Worm (Caenorhabditis elegans) whole organism, mixed stage, embryonic: ENCODE measurements around the gene cls-1.

Source experiments
- M03D4.4 ChIP-seq: sonication (generic microtip); optimal IDR thresholded peaks from 2 replicates; lab custom pipeline; 2017; ENCODE audit warnings: mild to moderate bottlenecking, missing genetic modification characterization, missing compliant biosample characterization
- bed-3 ChIP-seq: fragments of 200-800 bp; sonication (Bioruptor generic); optimal IDR thresholded peaks from 3 replicates; lab custom pipeline; 2018; ENCODE audit warnings: mild to moderate bottlenecking, missing genetic modification characterization, moderate library complexity, missing compliant biosample characterization
- blmp-1 ChIP-seq: fragments of 150-350 bp; optimal IDR thresholded peaks from 2 replicates; lab custom pipeline; 2014; ENCODE audit warnings: missing biosample characterization, missing genetic modification characterization
- ceh-43 ChIP-seq: fragments of 200-800 bp; sonication (Bioruptor generic); optimal IDR thresholded peaks from 2 replicates; lab custom pipeline; 2018; ENCODE audit warnings: mild to moderate bottlenecking, missing genetic modification characterization, moderate library complexity, missing compliant biosample characterization
- ceh-83 ChIP-seq: fragments of 200-800 bp; sonication (Bioruptor generic); optimal IDR thresholded peaks from 2 replicates; lab custom pipeline; 2018; ENCODE audit warnings: mild to moderate bottlenecking, missing genetic modification characterization, missing compliant biosample characterization
- ces-1 ChIP-seq: fragments of 150-350 bp; optimal IDR thresholded peaks from 2 replicates; lab custom pipeline; 2014; ENCODE audit warnings: missing biosample characterization, missing genetic modification reagents, missing genetic modification characterization
- cnd-1 ChIP-seq: fragments of 200-800 bp; sonication (Bioruptor generic); optimal IDR thresholded peaks from 2 replicates; lab custom pipeline; 2018; ENCODE audit warnings: mild to moderate bottlenecking, missing genetic modification characterization, missing compliant biosample characterization
- drap-1 ChIP-seq: fragments of 200-800 bp; sonication (Bioruptor generic); optimal IDR thresholded peaks from 3 replicates; lab custom pipeline; 2018; ENCODE audit warnings: mild to moderate bottlenecking, missing genetic modification characterization, missing compliant biosample characterization
- elt-1 ChIP-seq: sonication (generic microtip); optimal IDR thresholded peaks from 2 replicates; lab custom pipeline; 2017; ENCODE audit warnings: missing genetic modification characterization, mild to moderate bottlenecking, missing compliant biosample characterization, antibody characterized with exemption, moderate library complexity, borderline replicate concordance; ENCODE audit not compliant: insufficient read depth
- ham-2 ChIP-seq: fragments of 200-800 bp; sonication (Bioruptor generic); optimal IDR thresholded peaks from 2 replicates; lab custom pipeline; 2018; ENCODE audit warnings: mild to moderate bottlenecking, missing genetic modification characterization, missing compliant biosample characterization
- hlh-1 ChIP-seq: fragments of 150-350 bp; optimal IDR thresholded peaks from 2 replicates; lab custom pipeline; 2014; ENCODE audit warnings: missing biosample characterization, missing genetic modification reagents, missing genetic modification characterization
- lin-13 ChIP-seq: fragments of 150-350 bp; optimal IDR thresholded peaks from 2 replicates; lab custom pipeline; 2014; ENCODE audit warnings: missing biosample characterization, missing genetic modification characterization
- lin-32 ChIP-seq: fragments of 200-800 bp; sonication (Bioruptor generic); optimal IDR thresholded peaks from 2 replicates; lab custom pipeline; 2018; ENCODE audit warnings: mild to moderate bottlenecking, missing genetic modification characterization, missing compliant biosample characterization
- lsy-2 ChIP-seq: fragments of 150-350 bp; optimal IDR thresholded peaks from 2 replicates; lab custom pipeline; 2014; ENCODE audit warnings: missing biosample characterization, missing genetic modification characterization
- mab-5 ChIP-seq: fragments of 150-350 bp; optimal IDR thresholded peaks from 2 replicates; lab custom pipeline; 2014; ENCODE audit warnings: missing biosample characterization, missing genetic modification characterization
- mep-1 ChIP-seq: fragments of 150-350 bp; optimal IDR thresholded peaks from 2 replicates; lab custom pipeline; 2017; ENCODE audit warnings: missing biosample characterization, missing genetic modification reagents, missing genetic modification characterization, inconsistent platforms
- mls-2 ChIP-seq: sonication (generic microtip); optimal IDR thresholded peaks from 2 replicates; lab custom pipeline; 2016; ENCODE audit warnings: mild to moderate bottlenecking, missing genetic modification characterization, moderate library complexity, missing compliant biosample characterization
- nhr-12 ChIP-seq: fragments of 150-350 bp; optimal IDR thresholded peaks from 2 replicates; lab custom pipeline; 2014; ENCODE audit warnings: missing biosample characterization, missing genetic modification characterization
- nhr-2 ChIP-seq: fragments of 150-350 bp; optimal IDR thresholded peaks from 2 replicates; lab custom pipeline; 2014; ENCODE audit warnings: missing biosample characterization, missing genetic modification characterization
- nhr-237 ChIP-seq: fragments of 150-350 bp; optimal IDR thresholded peaks from 2 replicates; lab custom pipeline; 2014; ENCODE audit warnings: missing biosample characterization, missing genetic modification characterization
- nhr-28 ChIP-seq: fragments of 150-350 bp; optimal IDR thresholded peaks from 2 replicates; lab custom pipeline; 2014; ENCODE audit warnings: missing biosample characterization, missing genetic modification characterization
- snpc-4 ChIP-seq: fragments of 150-350 bp; optimal IDR thresholded peaks from 2 replicates; lab custom pipeline; 2014; ENCODE audit warnings: missing biosample characterization, missing genetic modification characterization
- sptf-1 ChIP-seq: sonication (generic microtip); optimal IDR thresholded peaks from 2 replicates; lab custom pipeline; 2017; ENCODE audit warnings: mild to moderate bottlenecking, missing genetic modification characterization, moderate library complexity, missing compliant biosample characterization
- tbx-8 ChIP-seq: fragments of 200-800 bp; sonication (Bioruptor generic); optimal IDR thresholded peaks from 2 replicates; lab custom pipeline; 2018; ENCODE audit warnings: mild to moderate bottlenecking, missing genetic modification characterization, moderate library complexity, missing compliant biosample characterization
- unc-120 ChIP-seq: sonication (generic microtip); optimal IDR thresholded peaks from 2 replicates; lab custom pipeline; 2017; ENCODE audit warnings: missing genetic modification characterization, missing compliant biosample characterization; ENCODE audit not compliant: poor library complexity, severe bottlenecking
- unc-62 ChIP-seq: fragments of 150-350 bp; optimal IDR thresholded peaks from 2 replicates; lab custom pipeline; 2014; ENCODE audit warnings: missing biosample characterization, missing genetic modification reagents, missing genetic modification characterization
- zip-8 ChIP-seq: fragments of 150-350 bp; optimal IDR thresholded peaks from 2 replicates; lab custom pipeline; 2014; ENCODE audit warnings: missing biosample characterization, missing genetic modification characterization
- ztf-11 ChIP-seq: fragments of 150-350 bp; optimal IDR thresholded peaks from 2 replicates; lab custom pipeline; 2014; ENCODE audit warnings: missing biosample characterization, missing genetic modification characterization

cls-1 gene

ce11 chrIII:7521163-7521562, 13.2 kb downstream of the cls-1 start, which contains the start of gene lig-4:
Gene lig-4, plus strand, starts transcription at chrIII:7521463.
- TF ChIP-seq nhr-2 (tag; lab: Kevin White, UChicago): no peak
- no peak for TF ChIP-seq sptf-1
- no peak for TF ChIP-seq mab-5
- no peak for TF ChIP-seq mls-2 (tag; lab: Kevin White, UChicago)
- no peak for TF ChIP-seq ham-2 (GFP tag; lab: Kevin White, UChicago)
- no peak for TF ChIP-seq nhr-237 (tag; lab: Kevin White, UChicago)
- TF ChIP-seq lin-13 (tag; lab: Kevin White, UChicago): no peak
- no peak for TF ChIP-seq nhr-28 (tag; lab: Kevin White, UChicago)
- no peak for TF ChIP-seq cnd-1 (tag; lab: Kevin White, UChicago)
- TF ChIP-seq zip-8 (tag; lab: Kevin White, UChicago): no peak

- TF ChIP-seq lsy-2 (peak; percentile 15), blmp-1 (tag; lab: Kevin White, UChicago) (no peak), ztf-11 (tag; lab: Kevin White, UChicago) (no peak), bed-3 (GFP tag; lab: Kevin White, UChicago) (no peak), unc-120 (tag; lab: Kevin White, UChicago) (no peak), unc-62 (GFP tag; lab: Kevin White, UChicago) (peak; percentile 64), ces-1 (GFP tag; lab: Kevin White, UChicago) (no peak), mep-1 (tag; lab: Kevin White, UChicago) (no peak), hlh-1 (peak; percentile 1), elt-1 (tag; lab: Kevin White, UChicago) (peak; percentile 27), nhr-28 (tag; lab: Kevin White, UChicago) (no peak)
Measured at ce11 chrIII:7524830-7525344, 16.9 kb downstream of the cls-1 start.

DNA sequence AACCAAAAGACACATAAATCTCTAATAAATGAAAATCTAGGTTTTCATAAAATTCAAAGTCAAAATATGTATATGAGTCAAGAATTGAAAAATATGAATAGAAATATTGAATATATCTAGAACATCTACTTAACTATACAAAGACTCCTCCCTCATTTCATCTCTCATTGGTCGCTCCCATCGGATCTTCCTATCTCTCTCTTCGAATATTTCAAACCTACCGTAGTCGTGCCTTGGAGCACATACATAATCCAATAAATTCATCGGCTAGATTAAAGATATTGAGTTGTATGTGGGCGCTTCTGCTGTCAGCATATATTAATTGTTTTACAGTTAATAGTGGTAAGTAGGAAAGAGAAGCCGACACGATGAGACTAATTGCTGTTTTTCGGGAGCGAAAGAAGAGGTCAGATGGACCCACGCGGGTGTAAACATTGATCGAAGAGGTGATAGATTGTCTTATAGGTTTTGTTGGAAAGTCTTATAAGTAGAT, 19.0 kb downstream of the cls-1 start:
- TF ChIP-seq lin-13 (tag; lab: Kevin White, UChicago): no peak
- no peak for TF ChIP-seq unc-120 (tag; lab: Kevin White, UChicago)
- peak; percentile 81 for TF ChIP-seq unc-62 (GFP tag; lab: Kevin White, UChicago)
- no peak for TF ChIP-seq hlh-1
- no peak for TF ChIP-seq ceh-83 (GFP tag; lab: Kevin White, UChicago)
- TF ChIP-seq elt-1 (tag; lab: Kevin White, UChicago): no peak
- peak; percentile 30 for TF ChIP-seq lsy-2
- TF ChIP-seq bed-3 (GFP tag; lab: Kevin White, UChicago): no peak
- no peak for TF ChIP-seq sptf-1

DNA sequence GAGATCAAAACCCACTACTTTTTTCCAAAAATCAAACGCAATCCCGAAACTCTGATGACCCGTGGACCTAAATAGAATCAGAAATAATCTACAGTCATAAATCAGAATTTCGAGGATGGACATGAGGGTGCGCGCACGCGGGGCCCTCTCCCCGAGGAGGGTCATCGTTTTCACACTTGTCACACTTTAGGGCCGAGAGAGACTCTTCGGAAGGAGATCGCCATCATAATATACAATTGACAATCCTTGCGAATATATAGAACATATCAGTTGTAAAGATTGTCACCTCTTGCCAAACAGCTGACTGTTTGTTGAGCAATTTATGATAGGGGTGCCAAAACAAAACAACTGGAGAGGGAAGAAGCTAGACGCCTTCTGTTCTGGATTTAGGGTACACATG, 22.1 kb downstream of the cls-1 start:
- TF ChIP-seq M03D4.4 (tag; lab: Kevin White, UChicago): no peak
- no peak for TF ChIP-seq ztf-11 (tag; lab: Kevin White, UChicago)
- no peak for TF ChIP-seq ceh-83 (GFP tag; lab: Kevin White, UChicago)
- no peak for TF ChIP-seq nhr-12 (tag; lab: Kevin White, UChicago)
- TF ChIP-seq hlh-1: peak; percentile 70
- no peak for TF ChIP-seq snpc-4 (tag; lab: Kevin White, UChicago)
- TF ChIP-seq unc-62 (GFP tag; lab: Kevin White, UChicago): peak; percentile 79
- TF ChIP-seq lin-32 (GFP tag; lab: Kevin White, UChicago): no peak
- no peak for TF ChIP-seq nhr-28 (tag; lab: Kevin White, UChicago)
- no peak for TF ChIP-seq mab-5

ce11 chrIII:7530830-7531229, 22.9 kb downstream of the cls-1 start:
- TF ChIP-seq drap-1: no peak
- no peak for TF ChIP-seq cnd-1 (tag; lab: Kevin White, UChicago)
- no peak for TF ChIP-seq mls-2 (tag; lab: Kevin White, UChicago)
- no peak for TF ChIP-seq blmp-1 (tag; lab: Kevin White, UChicago)
- TF ChIP-seq zip-8 (tag; lab: Kevin White, UChicago): no peak
- no peak for TF ChIP-seq tbx-8 (GFP tag; lab: Kevin White, UChicago)
- TF ChIP-seq nhr-2 (tag; lab: Kevin White, UChicago): no peak
- TF ChIP-seq lin-13 (tag; lab: Kevin White, UChicago): no peak
- no peak for TF ChIP-seq unc-62 (GFP tag; lab: Kevin White, UChicago)
- TF ChIP-seq ceh-43 (GFP tag; lab: Kevin White, UChicago): no peak
